Worm (Caenorhabditis elegans) whole organism, L4/young adult: ENCODE measurements around the gene F09B9.5.

Experiments used
- W03F9.2 ChIP-seq: fragments of 150-350 bp; optimal IDR thresholded peaks from 2 replicates; lab custom pipeline; 2014; ENCODE audit warnings: missing biosample characterization, missing genetic modification characterization
- dao-5 ChIP-seq: sonication (generic microtip); optimal IDR thresholded peaks from 2 replicates; lab custom pipeline; 2016; ENCODE audit warnings: missing genotype, missing genetic modification characterization, moderate library complexity, missing compliant biosample characterization
- him-1 ChIP-seq: sonication (generic microtip); optimal IDR thresholded peaks from 2 replicates; lab custom pipeline; 2016; ENCODE audit warnings: missing genotype, missing genetic modification reagents, missing genetic modification characterization, missing compliant biosample characterization

F09B9.5 gene

ce11 chrX:10148235-10148872 lies 6.3 kb upstream of the F09B9.5 start:
- TF ChIP-seq him-1 (tag; lab: Kevin White, UChicago) (no peak), W03F9.2 (tag; lab: Kevin White, UChicago) (peak; percentile 18)

- TF ChIP-seq dao-5 (tag; lab: Kevin White, UChicago) (no peak), him-1 (tag; lab: Kevin White, UChicago) (no peak), W03F9.2 (tag; lab: Kevin White, UChicago) (no peak)
Measured at ce11 chrX:10150918-10151317, 3.7 kb upstream of the F09B9.5 start.

- no peak for TF ChIP-seq dao-5 (tag; lab: Kevin White, UChicago)
- no peak for TF ChIP-seq W03F9.2 (tag; lab: Kevin White, UChicago)
- TF ChIP-seq him-1 (tag; lab: Kevin White, UChicago): no peak
Measured at ce11 chrX:10155127-10155526, 510 bp downstream of the F09B9.5 start.

ce11 chrX:10158716-10159115 lies 4.1 kb downstream of the F09B9.5 start, which contains the start of gene erd-2.1:
Gene erd-2.1, minus strand, starts transcription at chrX:10158829.
- TF ChIP-seq dao-5 (tag; lab: Kevin White, UChicago): no peak
- TF ChIP-seq him-1 (tag; lab: Kevin White, UChicago): peak; percentile 69

ce11 chrX:10160097-10160677 lies 5.6 kb downstream of the F09B9.5 start, which contains the start of gene F09B9.4:
Gene F09B9.4, plus strand, starts transcription at chrX:10160627.
- TF ChIP-seq dao-5 (tag; lab: Kevin White, UChicago) (no peak), W03F9.2 (tag; lab: Kevin White, UChicago) (no peak), him-1 (tag; lab: Kevin White, UChicago) (no peak)

- no peak for TF ChIP-seq him-1 (tag; lab: Kevin White, UChicago)
- no peak for TF ChIP-seq W03F9.2 (tag; lab: Kevin White, UChicago)
- no peak for TF ChIP-seq dao-5 (tag; lab: Kevin White, UChicago)
Measured at ce11 chrX:10162476-10162875, 7.9 kb downstream of the F09B9.5 start.

ce11 chrX:10163212-10163611 lies 8.6 kb downstream of the F09B9.5 start:
- no peak for TF ChIP-seq him-1 (tag; lab: Kevin White, UChicago)
- no peak for TF ChIP-seq dao-5 (tag; lab: Kevin White, UChicago)

- TF ChIP-seq dao-5 (tag; lab: Kevin White, UChicago) (no peak), him-1 (tag; lab: Kevin White, UChicago) (no peak), W03F9.2 (tag; lab: Kevin White, UChicago) (no peak)
Measured at ce11 chrX:10167005-10167404, 12.4 kb downstream of the F09B9.5 start, which contains the start of gene rnp-9. Gene rnp-9, plus strand, starts transcription at chrX:10167305.

ce11 chrX:10168534-10168933 lies 13.9 kb downstream of the F09B9.5 start:
- TF ChIP-seq dao-5 (tag; lab: Kevin White, UChicago) (no peak), W03F9.2 (tag; lab: Kevin White, UChicago) (no peak), him-1 (tag; lab: Kevin White, UChicago) (no peak)

- no peak for TF ChIP-seq W03F9.2 (tag; lab: Kevin White, UChicago)
- no peak for TF ChIP-seq him-1 (tag; lab: Kevin White, UChicago)
- no peak for TF ChIP-seq dao-5 (tag; lab: Kevin White, UChicago)
Measured at ce11 chrX:10170598-10170997, 16.0 kb downstream of the F09B9.5 start.

ce11 chrX:10172004-10172584 lies 17.5 kb downstream of the F09B9.5 start, which contains the start of gene C07A4.2:
Gene C07A4.2, plus strand, starts transcription at chrX:10172198.
- TF ChIP-seq dao-5 (tag; lab: Kevin White, UChicago) (no peak), W03F9.2 (tag; lab: Kevin White, UChicago) (no peak), him-1 (tag; lab: Kevin White, UChicago) (no peak)

ce11 chrX:10174683-10175082 lies 20.1 kb downstream of the F09B9.5 start, which contains the start of gene C07A4.3:
Gene C07A4.3, plus strand, starts transcription at chrX:10174983.
- TF ChIP-seq dao-5 (tag; lab: Kevin White, UChicago): no peak
- TF ChIP-seq him-1 (tag; lab: Kevin White, UChicago): no peak
- TF ChIP-seq W03F9.2 (tag; lab: Kevin White, UChicago): no peak

ce11 chrX:10176295-10176694 lies 21.7 kb downstream of the F09B9.5 start, which contains the start of gene ncs-4:
Gene ncs-4, plus strand, starts transcription at chrX:10176521.
- TF ChIP-seq W03F9.2 (tag; lab: Kevin White, UChicago) (no peak), him-1 (tag; lab: Kevin White, UChicago) (no peak), dao-5 (tag; lab: Kevin White, UChicago) (no peak)
